Fruit fly (Drosophila melanogaster) whole organism, wandering third instar larva: ENCODE results near the gene CG13606.

ENCODE experiments used
- Abd-B ChIP-seq: fragments of >200 bp; optimal IDR thresholded peaks from 2 replicates; lab custom pipeline; 2017; ENCODE audit warnings: missing biosample characterization, missing genetic modification characterization
- Myc ChIP-seq: fragments of >200 bp; optimal IDR thresholded peaks from 2 replicates; lab custom pipeline; 2017
- N ChIP-seq: fragments of >200 bp; optimal IDR thresholded peaks from 2 replicates; lab custom pipeline; 2018; ENCODE audit warnings: missing biosample characterization, missing external identifiers, missing genetic modification characterization
- Rel ChIP-seq, 2 experiments: fragments of 200-800 bp; sonication (Bioruptor generic) in 1 of 2; optimal IDR thresholded peaks; 2 replicates in 1 of 2; 3 replicates in 1 of 2; lab custom pipeline; 2016 to 2019; ENCODE audit warnings: mild to moderate bottlenecking in 2 of 2, missing biosample characterization in 2 of 2, missing genetic modification characterization in 2 of 2, moderate library complexity in 1 of 2
- Vsx2 ChIP-seq: fragments of 200-300, 225-300 bp; sonication (Bioruptor generic); optimal IDR thresholded peaks from 2 replicates; lab custom pipeline; 2018; ENCODE audit warnings: missing biosample characterization, missing genetic modification characterization; ENCODE audit not compliant: partially characterized antibody
- br ChIP-seq: fragments of 200-800 bp; sonication (Bioruptor generic); optimal IDR thresholded peaks from 2 replicates; lab custom pipeline; 2016; ENCODE audit warnings: missing biosample characterization, missing genetic modification characterization
- ey ChIP-seq: fragments of 200-800 bp; sonication (Bioruptor generic); optimal IDR thresholded peaks from 2 replicates; lab custom pipeline; 2016; ENCODE audit warnings: missing biosample characterization, missing genetic modification characterization
- h ChIP-seq: fragments of 200-800 bp; sonication (Bioruptor generic); optimal IDR thresholded peaks from 3 replicates; lab custom pipeline; 2016; ENCODE audit warnings: missing biosample characterization, mild to moderate bottlenecking, missing genetic modification characterization
- jim ChIP-seq: fragments of 175-275, 200-325 bp; sonication (Bioruptor generic); optimal IDR thresholded peaks from 2 replicates; lab custom pipeline; 2016; ENCODE audit warnings: missing biosample characterization, mild to moderate bottlenecking, missing genetic modification characterization
- lola ChIP-seq: fragments of >200 bp; optimal IDR thresholded peaks from 2 replicates; lab custom pipeline; 2017; ENCODE audit warnings: missing biosample characterization, missing genetic modification characterization
- psq ChIP-seq: fragments of 200-800 bp; sonication (Bioruptor generic); optimal IDR thresholded peaks from 3 replicates; lab custom pipeline; 2017; ENCODE audit warnings: missing biosample characterization, mild to moderate bottlenecking, missing genetic modification characterization, moderate library complexity
- rgr ChIP-seq: fragments of 200-800 bp; sonication (Bioruptor generic); optimal IDR thresholded peaks from 3 replicates; lab custom pipeline; 2016; ENCODE audit warnings: missing biosample characterization, mild to moderate bottlenecking, missing genetic modification characterization
- sv ChIP-seq: fragments of 200-800 bp; sonication (Bioruptor generic); optimal IDR thresholded peaks from 3 replicates; lab custom pipeline; 2016; ENCODE audit warnings: missing biosample characterization, missing genetic modification characterization
- tai ChIP-seq: sonication (Bioruptor generic); optimal IDR thresholded peaks from 2 replicates; lab custom pipeline; 2016; ENCODE audit warnings: missing biosample characterization, missing genetic modification characterization

DNA sequence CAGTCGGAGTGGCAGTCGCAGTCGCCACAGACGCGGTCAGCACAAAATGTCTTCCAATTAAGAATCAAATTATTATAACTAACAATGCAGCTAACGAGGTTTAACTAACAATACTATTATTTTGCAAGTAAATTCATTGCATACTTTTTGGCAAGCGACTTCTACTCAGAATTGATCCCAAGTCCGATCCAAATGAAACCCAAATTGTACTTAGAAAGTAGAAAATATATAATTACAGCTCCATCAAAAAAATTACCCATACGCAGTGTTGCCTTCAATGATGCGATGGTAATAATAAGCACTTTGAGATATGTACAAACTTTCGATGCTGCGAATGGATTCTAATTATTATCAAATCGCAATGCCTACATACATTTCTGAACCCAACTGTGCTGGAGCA, 28.6 kb upstream of the CG13606 start:
- no peak for TF ChIP-seq Abd-B (GFP tag; lab: Kevin White, UChicago)
- TF ChIP-seq h, result peak; percentile 33
- no peak for TF ChIP-seq tai
- no peak for TF ChIP-seq psq
- no peak for TF ChIP-seq jim
- no peak for TF ChIP-seq lola
- TF ChIP-seq sv (GFP tag; lab: Kevin White, UChicago), result no peak
- TF ChIP-seq Vsx2, result no peak
- TF ChIP-seq br (GFP tag; lab: Kevin White, UChicago), result peak; percentile 27
- peak; percentile 16 for TF ChIP-seq rgr (GFP tag; lab: Kevin White, UChicago)
- TF ChIP-seq N, result no peak
- TF ChIP-seq ey, result peak; percentile 31
- no peak for TF ChIP-seq Myc (lab: Kevin White, UChicago)
- no peak for TF ChIP-seq Rel (GFP tag; optimal IDR thresholded peaks at IDR 0.05; lab: Kevin White, UChicago)
- no peak for TF ChIP-seq Rel (tag; optimal IDR thresholded peaks at IDR 0.05; lab: Kevin White, UChicago)
